Worm (Caenorhabditis elegans) whole organism, L1 larva: ENCODE data around the gene col-37.

ENCODE experiments used
- C04F5.9 ChIP-seq: sonication (generic microtip); optimal IDR thresholded peaks from 2 replicates; lab custom pipeline; 2016; ENCODE audit warnings: missing genetic modification characterization, missing compliant biosample characterization
- C16A3.4 ChIP-seq: fragments of 150-350 bp; optimal IDR thresholded peaks from 2 replicates; lab custom pipeline; 2014; ENCODE audit warnings: missing biosample characterization, missing genetic modification characterization
- Y116A8C.19 ChIP-seq: sonication (generic microtip); optimal IDR thresholded peaks from 2 replicates; lab custom pipeline; 2016; ENCODE audit warnings: missing compliant biosample characterization, missing genetic modification characterization, borderline replicate concordance
- aha-1 ChIP-seq: fragments of 150-350 bp; optimal IDR thresholded peaks from 2 replicates; lab custom pipeline; 2014; ENCODE audit warnings: missing biosample characterization, missing genetic modification characterization
- alr-1 ChIP-seq: fragments of 200-800 bp; sonication (Bioruptor generic); optimal IDR thresholded peaks from 2 replicates; lab custom pipeline; 2018; ENCODE audit warnings: borderline replicate concordance, mild to moderate bottlenecking, missing genetic modification characterization, missing compliant biosample characterization
- ama-1 ChIP-seq: fragments of 150-350 bp; optimal IDR thresholded peaks from 2 replicates; lab custom pipeline; 2014
- blmp-1 ChIP-seq: fragments of 150-350 bp; optimal IDR thresholded peaks from 2 replicates; lab custom pipeline; 2014; ENCODE audit warnings: missing biosample characterization, missing genetic modification characterization
- ceh-8 ChIP-seq: fragments of 200-800 bp; sonication (Bioruptor generic); optimal IDR thresholded peaks from 2 replicates; lab custom pipeline; 2018; ENCODE audit warnings: mild to moderate bottlenecking, missing genetic modification characterization, moderate library complexity, missing compliant biosample characterization
- ceh-88 ChIP-seq: fragments of 200-800 bp; sonication (Bioruptor generic); IDR thresholded peaks from 2 replicates; pipeline ENCODE4 v1.3.6; 2022; ENCODE audit warnings: missing genetic modification characterization, missing compliant biosample characterization
- ceh-90 ChIP-seq: sonication (generic microtip); optimal IDR thresholded peaks from 2 replicates; lab custom pipeline; 2016; ENCODE audit warnings: missing genetic modification characterization, missing compliant biosample characterization
- dpl-1 ChIP-seq, 3 experiments: fragments of 150-350 bp in 2 of 3; sonication (generic microtip) in 1 of 3; optimal IDR thresholded peaks; 2 replicates each; lab custom pipeline; 2014 to 2017; ENCODE audit warnings: missing biosample characterization in 3 of 3, missing genetic modification characterization in 3 of 3, missing genetic modification reagents in 3 of 3
- dsc-1 ChIP-seq: sonication (generic microtip); optimal IDR thresholded peaks from 2 replicates; lab custom pipeline; 2016; ENCODE audit warnings: mild to moderate bottlenecking, missing genetic modification characterization, missing compliant biosample characterization
- efl-1 ChIP-seq, 4 experiments: fragments of 150-350 bp; optimal IDR thresholded peaks in 3 of 4; peaks in 1 of 4; 1 replicate in 1 of 4; 2 replicates in 3 of 4; lab custom pipeline; 2014; ENCODE audit warnings: missing biosample characterization in 2 of 4, missing genetic modification characterization in 2 of 4, missing genetic modification reagents in 2 of 4
- egl-13 ChIP-seq: sonication (generic microtip); optimal IDR thresholded peaks from 2 replicates; lab custom pipeline; 2016; ENCODE audit warnings: missing genotype, missing genetic modification reagents, missing genetic modification characterization, missing compliant biosample characterization
- ets-5 ChIP-seq: fragments of 200-800 bp; sonication (Bioruptor generic); IDR thresholded peaks from 2 replicates; pipeline ENCODE4 v1.3.6; 2022; ENCODE audit warnings: missing genetic modification characterization, missing compliant biosample characterization
- fkh-10 ChIP-seq: sonication (generic microtip); optimal IDR thresholded peaks from 2 replicates; lab custom pipeline; 2017; ENCODE audit warnings: missing biosample characterization, missing genetic modification reagents, missing genetic modification characterization
- fkh-4 ChIP-seq: sonication (generic microtip); optimal IDR thresholded peaks from 2 replicates; lab custom pipeline; 2016; ENCODE audit warnings: missing compliant biosample characterization, missing genetic modification characterization, borderline replicate concordance
- fkh-8 ChIP-seq: sonication (generic microtip); optimal IDR thresholded peaks from 2 replicates; lab custom pipeline; 2016; ENCODE audit warnings: mild to moderate bottlenecking, missing genetic modification characterization, missing compliant biosample characterization
- hpl-2 ChIP-seq: fragments of 150-350 bp; optimal IDR thresholded peaks from 2 replicates; lab custom pipeline; 2014; ENCODE audit warnings: missing biosample characterization, missing genetic modification reagents, missing genetic modification characterization
- isw-1 ChIP-seq: fragments of 200-800 bp; sonication (Bioruptor generic); IDR thresholded peaks from 2 replicates; pipeline ENCODE4 v1.3.6; 2022; ENCODE audit warnings: missing genetic modification characterization, missing compliant biosample characterization
- jun-1 ChIP-seq: fragments of 150-350 bp; optimal IDR thresholded peaks from 2 replicates; lab custom pipeline; 2014; ENCODE audit warnings: missing biosample characterization, missing genetic modification reagents, missing genetic modification characterization
- lin-13 ChIP-seq: fragments of 150-350 bp; optimal IDR thresholded peaks from 2 replicates; lab custom pipeline; 2014; ENCODE audit warnings: missing biosample characterization, missing genetic modification reagents, missing genetic modification characterization
- lin-14 ChIP-seq: fragments of 200-800 bp; sonication (Bioruptor generic); optimal IDR thresholded peaks from 2 replicates; lab custom pipeline; 2018; ENCODE audit warnings: mild to moderate bottlenecking, missing genetic modification characterization, moderate library complexity, missing compliant biosample characterization
- lin-15B ChIP-seq: fragments of 150-350 bp; sonication (generic microtip); optimal IDR thresholded peaks from 3 replicates; lab custom pipeline; 2014; ENCODE audit warnings: missing biosample characterization, missing genetic modification characterization
- lir-3 ChIP-seq: sonication (generic microtip); optimal IDR thresholded peaks from 2 replicates; lab custom pipeline; 2016; ENCODE audit warnings: mild to moderate bottlenecking, missing genetic modification characterization, moderate library complexity, missing compliant biosample characterization; ENCODE audit not compliant: poor library complexity
- lsy-2 ChIP-seq, 2 experiments: fragments of 150-350 bp; optimal IDR thresholded peaks; 2 replicates each; lab custom pipeline; 2014; ENCODE audit warnings: missing biosample characterization in 2 of 2, missing genetic modification characterization in 2 of 2
- mdl-1 ChIP-seq, 2 experiments: fragments of 150-350 bp; optimal IDR thresholded peaks; 2 replicates each; lab custom pipeline; 2014 to 2017; ENCODE audit warnings: missing biosample characterization in 2 of 2, missing genetic modification characterization in 2 of 2, inconsistent platforms in 1 of 2
- mep-1 ChIP-seq: fragments of 150-350 bp; optimal IDR thresholded peaks from 2 replicates; lab custom pipeline; 2014; ENCODE audit warnings: missing biosample characterization, missing genetic modification characterization
- nhr-12 ChIP-seq: sonication (generic microtip); optimal IDR thresholded peaks from 2 replicates; lab custom pipeline; 2017; ENCODE audit warnings: missing biosample characterization, missing genetic modification characterization
- nhr-19 ChIP-seq: fragments of 200-800 bp; sonication (Bioruptor generic); conservative IDR thresholded peaks from 2 replicates; pipeline ENCODE4 v1.3.6; 2022; ENCODE audit warnings: missing genetic modification characterization, missing compliant biosample characterization
- nhr-20 ChIP-seq: sonication (generic microtip); optimal IDR thresholded peaks from 2 replicates; lab custom pipeline; 2016; ENCODE audit warnings: mild to moderate bottlenecking, missing genetic modification characterization, missing compliant biosample characterization
- nhr-237 ChIP-seq: fragments of 150-350 bp; optimal IDR thresholded peaks from 2 replicates; lab custom pipeline; 2014; ENCODE audit warnings: missing biosample characterization, missing genetic modification characterization
- nhr-47 ChIP-seq: sonication (generic microtip); optimal IDR thresholded peaks from 2 replicates; lab custom pipeline; 2016; ENCODE audit warnings: mild to moderate bottlenecking, missing genetic modification characterization, moderate library complexity, missing compliant biosample characterization
- nhr-71 ChIP-seq: sonication (generic microtip); optimal IDR thresholded peaks from 2 replicates; lab custom pipeline; 2016; ENCODE audit warnings: mild to moderate bottlenecking, missing genetic modification characterization, moderate library complexity, missing compliant biosample characterization
- nhr-76 ChIP-seq: sonication (generic microtip); optimal IDR thresholded peaks from 2 replicates; lab custom pipeline; 2017; ENCODE audit warnings: missing biosample characterization, missing genetic modification characterization
- nhr-77 ChIP-seq: fragments of 150-350 bp; optimal IDR thresholded peaks from 2 replicates; lab custom pipeline; 2014; ENCODE audit warnings: missing biosample characterization, missing genetic modification characterization
- nhr-85 ChIP-seq: sonication (generic microtip); peaks from one replicate; lab custom pipeline; 2016; ENCODE audit warnings: missing genetic modification characterization, inconsistent platforms, missing compliant biosample characterization
- nhr-90 ChIP-seq: sonication (generic microtip); optimal IDR thresholded peaks from 2 replicates; lab custom pipeline; 2016; ENCODE audit warnings: mild to moderate bottlenecking, missing genetic modification characterization, missing compliant biosample characterization; ENCODE audit not compliant: poor library complexity
- pax-3 ChIP-seq: fragments of 200-800 bp; sonication (Bioruptor generic); optimal IDR thresholded peaks from 2 replicates; lab custom pipeline; 2018; ENCODE audit warnings: mild to moderate bottlenecking, missing genetic modification characterization, moderate library complexity, missing compliant biosample characterization
- skn-1 ChIP-seq: fragments of 150-350 bp; optimal IDR thresholded peaks from 2 replicates; lab custom pipeline; 2014; ENCODE audit warnings: missing biosample characterization, missing genetic modification characterization
- snpc-4 ChIP-seq: fragments of 150-350 bp; optimal IDR thresholded peaks from 2 replicates; lab custom pipeline; 2014; ENCODE audit warnings: missing biosample characterization, missing genetic modification characterization
- snu-23 ChIP-seq: sonication (generic microtip); optimal IDR thresholded peaks from 2 replicates; lab custom pipeline; 2016; ENCODE audit warnings: missing genetic modification characterization, missing compliant biosample characterization
- sptf-1 ChIP-seq: fragments of 150-350 bp; optimal IDR thresholded peaks from 2 replicates; lab custom pipeline; 2014; ENCODE audit warnings: missing biosample characterization, missing genetic modification characterization
- sup-37 ChIP-seq: fragments of 200-800 bp; sonication (Bioruptor generic); optimal IDR thresholded peaks from 2 replicates; lab custom pipeline; 2018; ENCODE audit warnings: mild to moderate bottlenecking, missing genetic modification characterization, missing compliant biosample characterization
- swsn-7 ChIP-seq: sonication (generic microtip); optimal IDR thresholded peaks from 2 replicates; lab custom pipeline; 2016; ENCODE audit warnings: missing genetic modification characterization, missing compliant biosample characterization
- tbx-2 ChIP-seq: sonication (generic microtip); optimal IDR thresholded peaks from 2 replicates; lab custom pipeline; 2016; ENCODE audit warnings: missing genetic modification characterization, missing compliant biosample characterization
- tlp-1 ChIP-seq: fragments of 150-350 bp; optimal IDR thresholded peaks from 2 replicates; lab custom pipeline; 2014; ENCODE audit warnings: missing biosample characterization, missing genetic modification characterization
- xbp-1 ChIP-seq: sonication (generic microtip); optimal IDR thresholded peaks from 2 replicates; lab custom pipeline; 2016; ENCODE audit warnings: missing genetic modification characterization, missing compliant biosample characterization
- zag-1 ChIP-seq: fragments of 150-350 bp; optimal IDR thresholded peaks from 2 replicates; lab custom pipeline; 2014; ENCODE audit warnings: missing biosample characterization, missing genetic modification characterization
- zip-4 ChIP-seq: fragments of 200-800 bp; sonication (Bioruptor generic); optimal IDR thresholded peaks from 2 replicates; lab custom pipeline; 2018; ENCODE audit warnings: mild to moderate bottlenecking, missing genetic modification characterization, moderate library complexity, missing compliant biosample characterization
- ztf-4 ChIP-seq: fragments of 150-350 bp; optimal IDR thresholded peaks from 2 replicates; lab custom pipeline; 2014; ENCODE audit warnings: missing biosample characterization, missing genetic modification characterization

Gene col-37

DNA sequence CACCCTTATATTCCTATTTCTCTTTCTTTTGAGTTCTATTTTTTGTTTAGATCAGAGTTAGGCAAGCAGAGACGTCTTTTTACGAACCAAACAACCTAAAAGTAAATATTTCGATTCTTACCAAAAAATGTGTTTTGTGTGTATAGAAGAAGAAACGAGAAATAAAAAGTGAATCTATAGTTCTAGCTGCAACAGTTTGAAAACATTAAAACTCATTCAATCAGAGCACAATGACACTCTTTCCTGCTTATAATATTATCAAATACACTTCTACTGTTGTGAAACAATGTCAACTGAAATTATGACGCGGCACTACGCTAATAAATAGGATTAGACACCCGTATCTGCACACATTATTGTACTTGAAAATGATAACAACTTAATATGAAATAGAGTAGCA lies 28.3 kb upstream of the col-37 start, which contains the start of gene ZK836.3:
ZK836.3 (minus strand) TSS at position 101 of the 400 bp plus-strand sequence.
- TF ChIP-seq efl-1 (optimal IDR thresholded peaks at IDR 0.05; lab: Kevin White, UChicago) (no peak), efl-1 (GFP tag; optimal IDR thresholded peaks at IDR 0.05 in 1 of 2; lab: Kevin White, UChicago) (peak in 1 of 2 experiments; percentile 30), isw-1 (GFP tag; lab: Robert Waterston, UW) (no peak)
- TF ChIP-seq, all 84 proteins: peak for 1

DNA sequence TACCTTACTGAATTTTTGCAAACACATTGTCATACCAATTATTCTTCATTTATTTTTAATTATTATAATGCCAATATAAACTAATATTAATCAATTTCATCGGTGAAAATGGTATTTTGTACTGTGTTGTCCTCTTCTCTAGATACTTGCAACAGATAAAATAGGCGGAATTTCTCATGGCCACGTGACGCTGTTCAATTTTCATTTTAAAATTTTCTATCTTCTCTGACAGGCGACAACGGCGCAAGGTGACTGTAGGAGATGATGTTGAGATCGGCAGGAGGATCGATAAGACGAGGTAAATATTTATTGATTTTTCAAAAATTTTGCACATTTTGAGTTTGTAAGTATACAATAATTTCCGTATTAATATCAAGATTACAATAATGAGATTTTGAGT lies 26.7 kb upstream of the col-37 start, which contains the start of gene ogdh-2:
ogdh-2 (plus strand) TSS at position 233 of the 400 bp plus-strand sequence.
- TF ChIP-seq sptf-1 (tag; lab: Kevin White, UChicago) (no peak), lir-3 (tag; lab: Kevin White, UChicago) (no peak), jun-1 (tag; lab: Kevin White, UChicago) (no peak), ztf-4 (tag; lab: Kevin White, UChicago) (no peak), dsc-1 (tag; lab: Kevin White, UChicago) (no peak), dpl-1 (GFP tag; optimal IDR thresholded peaks at IDR 0.05; lab: Kevin White, UChicago) (peak in 1 of 3 experiments; percentile 7), xbp-1 (tag; lab: Kevin White, UChicago) (no peak), nhr-19 (GFP tag; lab: Robert Waterston, UW) (no peak), egl-13 (no peak), nhr-85 (peak; percentile 77), alr-1 (tag; lab: Kevin White, UChicago) (no peak), lsy-2 (tag; optimal IDR thresholded peaks at IDR 0.05; lab: Kevin White, UChicago) (peak; percentile 5 to 6), aha-1 (no peak), zip-4 (GFP tag; lab: Kevin White, UChicago) (no peak), mep-1 (tag; lab: Kevin White, UChicago) (peak; percentile 47), mdl-1 (tag; optimal IDR thresholded peaks at IDR 0.05; lab: Kevin White, UChicago) (peak in 1 of 2 experiments; percentile 39), pax-3 (no peak), blmp-1 (peak; percentile 85), nhr-76 (tag; lab: Kevin White, UChicago) (no peak), fkh-10 (GFP tag; lab: Kevin White, UChicago) (no peak), ama-1 (lab: Kevin White, UChicago) (no peak), nhr-77 (tag; lab: Kevin White, UChicago) (no peak), nhr-237 (tag; lab: Kevin White, UChicago) (no peak), ets-5 (GFP tag; lab: Robert Waterston, UW) (no peak), ceh-90 (tag; lab: Kevin White, UChicago) (no peak), tbx-2 (tag; lab: Kevin White, UChicago) (no peak), ceh-8 (GFP tag; lab: Kevin White, UChicago) (no peak), zag-1 (tag; lab: Kevin White, UChicago) (no peak), nhr-90 (tag; lab: Kevin White, UChicago) (peak; percentile 16), nhr-71 (peak; percentile 39), lin-13 (GFP tag; lab: Kevin White, UChicago) (no peak), Y116A8C.19 (tag; lab: Kevin White, UChicago) (no peak), lin-15B (tag; lab: Kevin White, UChicago) (no peak), nhr-12 (tag; lab: Kevin White, UChicago) (no peak), C04F5.9 (tag; lab: Kevin White, UChicago) (no peak), swsn-7 (tag; lab: Kevin White, UChicago) (no peak), tlp-1 (tag; lab: Kevin White, UChicago) (no peak), fkh-8 (tag; lab: Kevin White, UChicago) (no peak), nhr-47 (tag; lab: Kevin White, UChicago) (no peak), snu-23 (GFP tag; lab: Kevin White, UChicago) (peak; percentile 48), isw-1 (GFP tag; lab: Robert Waterston, UW) (no peak), skn-1 (tag; lab: Kevin White, UChicago) (no peak), sup-37 (no peak), fkh-4 (tag; lab: Kevin White, UChicago) (no peak), lin-14 (GFP tag; lab: Kevin White, UChicago) (peak; percentile 67), hpl-2 (GFP tag; lab: Kevin White, UChicago) (no peak), nhr-20 (tag; lab: Kevin White, UChicago) (peak; percentile 65), ceh-88 (no peak), C16A3.4 (tag; lab: Kevin White, UChicago) (no peak), snpc-4 (tag; lab: Kevin White, UChicago) (no peak)
